Worm (Caenorhabditis elegans) whole organism, L4 larva: ENCODE results near the gene F38A1.11.

Experiments used
- Y105C5A.15 ChIP-seq: fragments of 200-800 bp; sonication (Bioruptor generic); IDR thresholded peaks from 2 replicates; pipeline ENCODE4 v1.3.6; 2022; ENCODE audit warnings: missing genetic modification characterization, missing compliant biosample characterization
- ama-1 ChIP-seq: fragments of 150-350 bp; optimal IDR thresholded peaks from 2 replicates; lab custom pipeline; 2014; ENCODE audit warnings: inconsistent platforms, mixed read lengths
- ceh-28 ChIP-seq: fragments of 150-350 bp; optimal IDR thresholded peaks from 2 replicates; lab custom pipeline; 2014; ENCODE audit warnings: missing biosample characterization, missing genetic modification reagents, missing genetic modification characterization
- ceh-44 ChIP-seq: fragments of 200-800 bp; sonication (Bioruptor generic); IDR thresholded peaks from 2 replicates; pipeline ENCODE4 v1.3.6; 2022; ENCODE audit warnings: missing genetic modification reagents, missing genetic modification characterization, missing compliant biosample characterization
- egl-27 ChIP-seq: sonication (generic microtip); optimal IDR thresholded peaks from 3 replicates; lab custom pipeline; 2017; ENCODE audit warnings: missing biosample characterization, missing genetic modification reagents, missing genetic modification characterization
- nhr-10 ChIP-seq: fragments of 150-350 bp; optimal IDR thresholded peaks from 2 replicates; lab custom pipeline; 2014; ENCODE audit warnings: missing biosample characterization, missing genetic modification characterization
- nhr-11 ChIP-seq: fragments of 150-350 bp; optimal IDR thresholded peaks from 2 replicates; lab custom pipeline; 2014; ENCODE audit warnings: missing biosample characterization, missing genetic modification characterization
- nhr-237 ChIP-seq: sonication (generic microtip); optimal IDR thresholded peaks from 2 replicates; lab custom pipeline; 2017; ENCODE audit warnings: missing biosample characterization, missing genetic modification characterization
- unc-39 ChIP-seq: sonication (generic microtip); optimal IDR thresholded peaks from 2 replicates; lab custom pipeline; 2017; ENCODE audit warnings: missing biosample characterization, missing genetic modification characterization
- zfp-2 ChIP-seq: sonication (generic microtip); optimal IDR thresholded peaks from 2 replicates; lab custom pipeline; 2016; ENCODE audit warnings: mild to moderate bottlenecking, missing genetic modification characterization, missing compliant biosample characterization

ce11 chrIV:1261024-1261423 lies 13.8 kb downstream of the F38A1.11 start, which contains the start of gene clec-169:
- TF ChIP-seq nhr-10 (tag; lab: Kevin White, UChicago) (no peak), ama-1 (no peak), ceh-44 (GFP tag; lab: Robert Waterston, UW) (no peak), egl-27 (tag; lab: Kevin White, UChicago) (no peak), nhr-11 (tag; lab: Kevin White, UChicago) (no peak), unc-39 (no peak), Y105C5A.15 (GFP tag; lab: Robert Waterston, UW) (no peak), zfp-2 (no peak), nhr-237 (tag; lab: Kevin White, UChicago) (no peak), ceh-28 (no peak)
